Worm (Caenorhabditis elegans): Measurements from ENCODE around the gene csq-1.

DNA sequence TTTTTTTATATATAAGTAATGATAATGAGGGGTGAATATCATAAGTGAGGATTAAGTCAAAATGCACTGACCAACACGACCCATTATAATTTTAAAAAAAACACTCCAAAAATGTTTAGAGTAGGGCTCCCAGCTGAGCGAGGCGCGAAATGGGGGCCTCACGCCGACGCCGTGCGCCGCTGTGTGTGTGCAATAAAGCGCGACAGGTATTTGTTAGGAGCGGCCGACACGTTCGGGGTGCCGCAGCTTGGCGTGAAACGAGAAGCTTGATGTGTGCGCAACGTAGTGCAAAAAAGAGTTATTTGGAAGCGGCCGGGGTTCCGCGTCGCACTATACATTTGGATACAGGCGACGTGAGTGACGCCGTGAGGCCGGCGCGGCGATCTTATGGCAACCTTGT lies 40.3 kb downstream of the csq-1 start:
- TF ChIP-seq nhr-28 (tag; optimal IDR thresholded peaks at IDR 0.05) (no peak), zag-1 (tag; optimal IDR thresholded peaks at IDR 0.05) (no peak), ceh-9 (tag; optimal IDR thresholded peaks at IDR 0.05) (no peak), unc-39 (tag; optimal IDR thresholded peaks at IDR 0.05) (no peak), ama-1 (optimal IDR thresholded peaks at IDR 0.05) (no peak), elt-1 (tag; optimal IDR thresholded peaks at IDR 0.05) (no peak), unc-62 (GFP tag; optimal IDR thresholded peaks at IDR 0.05) (no peak), tbx-2 (tag; optimal IDR thresholded peaks at IDR 0.05) (no peak), aly-2 (tag; optimal IDR thresholded peaks at IDR 0.05) (no peak), ceh-16 (tag; optimal IDR thresholded peaks at IDR 0.05) (no peak), daf-12 (tag; optimal IDR thresholded peaks at IDR 0.05) (no peak), ztf-11 (tag; optimal IDR thresholded peaks at IDR 0.05) (no peak), lin-39 (tag; optimal IDR thresholded peaks at IDR 0.05) (no peak), egl-27 (tag; optimal IDR thresholded peaks at IDR 0.05) (no peak)
